Fruit fly (Drosophila melanogaster) whole organism, embryonic: ENCODE data around the gene Vps26.
A peak's percentile ranks its signal among the peaks of the same experiment; 100 is the strongest.

Experiments
- Awh ChIP-seq: fragments of 200-800 bp; sonication (Bioruptor generic); IDR thresholded peaks from 2 replicates; pipeline ENCODE4, ENCODE4 v1.3.6; 2022; ENCODE audit warnings: missing biosample characterization, missing genetic modification characterization
- CG10431 ChIP-seq: fragments of 200-800 bp; sonication (Bioruptor generic); optimal IDR thresholded peaks from 3 replicates; lab custom pipeline; 2018; ENCODE audit warnings: missing biosample characterization, mild to moderate bottlenecking, missing genetic modification characterization
- CG11398 ChIP-seq: fragments of 200-800 bp; sonication (Bioruptor generic); optimal IDR thresholded peaks from 2 replicates; lab custom pipeline; 2016; ENCODE audit warnings: missing biosample characterization, missing genetic modification characterization
- CG12744 ChIP-seq: fragments of 200-800 bp; sonication (Bioruptor generic); optimal IDR thresholded peaks from 2 replicates; lab custom pipeline; 2016; ENCODE audit warnings: missing biosample characterization, missing genetic modification characterization
- CG13123 ChIP-seq: fragments of 200-800 bp; sonication (Bioruptor generic); optimal IDR thresholded peaks from 2 replicates; lab custom pipeline; 2016; ENCODE audit warnings: missing biosample characterization, missing genetic modification characterization
- CG15601 ChIP-seq: fragments of 200-800 bp; sonication (Bioruptor generic); optimal IDR thresholded peaks from 3 replicates; lab custom pipeline; 2019; ENCODE audit warnings: missing biosample characterization, mild to moderate bottlenecking, missing genetic modification characterization, moderate library complexity
- CG1603 ChIP-seq: fragments of 200-800 bp; sonication (Bioruptor generic); optimal IDR thresholded peaks from 2 replicates; lab custom pipeline; 2019; ENCODE audit warnings: missing biosample characterization, mild to moderate bottlenecking, missing genetic modification characterization, moderate library complexity
- CG18764 ChIP-seq: fragments of 200-800 bp; sonication (Bioruptor generic); optimal IDR thresholded peaks from 3 replicates; lab custom pipeline; 2016; ENCODE audit warnings: missing biosample characterization, missing genetic modification characterization
- CG2116 ChIP-seq: fragments of 200-800 bp; sonication (Bioruptor generic); optimal IDR thresholded peaks from 3 replicates; lab custom pipeline; 2018; ENCODE audit warnings: missing biosample characterization, mild to moderate bottlenecking, missing genetic modification characterization
- CG2875 ChIP-seq: fragments of 200-800 bp; sonication (Bioruptor generic); optimal IDR thresholded peaks from 2 replicates; lab custom pipeline; 2017; ENCODE audit warnings: missing biosample characterization, mild to moderate bottlenecking, missing genetic modification characterization, missing genetic modification reagents
- CG2889 ChIP-seq: fragments of 200-800 bp; sonication (Bioruptor generic); IDR thresholded peaks from 3 replicates; pipeline ENCODE4 v1.3.6; 2022; ENCODE audit warnings: missing biosample characterization, missing genetic modification characterization
- CG4617 ChIP-seq: fragments of 200-800 bp; sonication (Bioruptor generic); optimal IDR thresholded peaks from 3 replicates; lab custom pipeline; 2016; ENCODE audit warnings: missing biosample characterization, missing genetic modification characterization, borderline replicate concordance
- CG5180 ChIP-seq: fragments of 200-800 bp; sonication (Bioruptor generic); optimal IDR thresholded peaks from 3 replicates; lab custom pipeline; 2017; ENCODE audit warnings: missing biosample characterization, missing genetic modification characterization, mild to moderate bottlenecking, moderate library complexity, missing genetic modification reagents
- CG8478 ChIP-seq: fragments of >200 bp; optimal IDR thresholded peaks from 2 replicates; lab custom pipeline; 2018
- Dad ChIP-seq: fragments of 200-800 bp; sonication (Bioruptor generic); optimal IDR thresholded peaks from 3 replicates; lab custom pipeline; 2016; ENCODE audit warnings: missing biosample characterization, missing genetic modification characterization
- Dip2 ChIP-seq: fragments of 200-800 bp; sonication (Bioruptor generic); IDR thresholded peaks from 2 replicates; pipeline ENCODE4 v1.3.6; 2022; ENCODE audit warnings: missing biosample characterization, missing genetic modification characterization
- E2f2 ChIP-seq: fragments of 200-800 bp; sonication (Bioruptor generic); IDR thresholded peaks from 2 replicates; pipeline ENCODE4 v1.3.6; 2022; ENCODE audit warnings: missing biosample characterization, missing genetic modification characterization
- Elba2 ChIP-seq: fragments of 200-800 bp; sonication (Bioruptor generic); optimal IDR thresholded peaks from 3 replicates; lab custom pipeline; 2016; ENCODE audit warnings: missing biosample characterization, missing genetic modification characterization
- Ets65A ChIP-seq: fragments of 200-800 bp; sonication (Bioruptor generic); peaks from one replicate; lab custom pipeline; 2016; ENCODE audit warnings: missing biosample characterization, missing genetic modification characterization
- HLH3B ChIP-seq: fragments of 200-800 bp; sonication (Bioruptor generic); IDR thresholded peaks from 2 replicates; pipeline ENCODE4 v1.3.6; 2022; ENCODE audit warnings: missing biosample characterization, missing genetic modification characterization
- Hr78 ChIP-seq, 2 experiments: fragments of 200-800 bp in 1 of 2; fragments of >200 bp in 1 of 2; sonication (Bioruptor generic) in 1 of 2; optimal IDR thresholded peaks; 2 replicates each; lab custom pipeline; 2017 to 2019; ENCODE audit warnings: missing biosample characterization in 2 of 2, missing genetic modification characterization in 2 of 2, mild to moderate bottlenecking in 1 of 2, moderate library complexity in 1 of 2
- Lhr ChIP-seq: fragments of 200-800 bp; sonication (Bioruptor generic); optimal IDR thresholded peaks from 3 replicates; lab custom pipeline; 2017; ENCODE audit warnings: mild to moderate bottlenecking, missing biosample characterization, missing genetic modification reagents, missing genetic modification characterization
- MESR4 ChIP-seq: fragments of 200-800 bp; sonication (Bioruptor generic); optimal IDR thresholded peaks from 2 replicates; lab custom pipeline; 2018; ENCODE audit warnings: missing biosample characterization, mild to moderate bottlenecking, missing genetic modification characterization, moderate library complexity
- NK7.1 ChIP-seq: fragments of 200-800 bp; sonication (Bioruptor generic); optimal IDR thresholded peaks from 3 replicates; lab custom pipeline; 2016; ENCODE audit warnings: missing biosample characterization, missing genetic modification characterization
- Nf-YC ChIP-seq: fragments of 200-800 bp; optimal IDR thresholded peaks from 3 replicates; lab custom pipeline; 2019; ENCODE audit warnings: missing biosample characterization, mild to moderate bottlenecking, missing genetic modification characterization, moderate library complexity
- Ptx1 ChIP-seq: fragments of 200-800 bp; sonication (Bioruptor generic); IDR thresholded peaks from 2 replicates; pipeline ENCODE4 v1.3.6; 2022; ENCODE audit warnings: missing biosample characterization, missing genetic modification characterization
- Scr ChIP-seq: fragments of 200-800 bp; sonication (Bioruptor generic); IDR thresholded peaks from 2 replicates; pipeline ENCODE4 v1.3.6; 2022; ENCODE audit warnings: missing biosample characterization, missing genetic modification characterization; ENCODE audit not compliant: partially characterized antibody
- Sin3A ChIP-seq: fragments of >200 bp; optimal IDR thresholded peaks from 2 replicates; lab custom pipeline; 2018
- Vsx1 ChIP-seq: fragments of 200-800 bp; sonication (Bioruptor generic); optimal IDR thresholded peaks from 2 replicates; lab custom pipeline; 2017; ENCODE audit warnings: missing biosample characterization, mild to moderate bottlenecking, missing genetic modification characterization, missing genetic modification reagents
- Xbp1 ChIP-seq: fragments of 200-800 bp; sonication (Bioruptor generic); optimal IDR thresholded peaks from 3 replicates; lab custom pipeline; 2016; ENCODE audit warnings: missing biosample characterization, mild to moderate bottlenecking, missing genetic modification characterization
- ash1 ChIP-seq: fragments of 200-800 bp; sonication (Bioruptor generic); optimal IDR thresholded peaks from 2 replicates; lab custom pipeline; 2018; ENCODE audit warnings: missing biosample characterization, mild to moderate bottlenecking, missing genetic modification characterization
- cg ChIP-seq: fragments of 200-800 bp; sonication (Bioruptor generic); optimal IDR thresholded peaks from 3 replicates; lab custom pipeline; 2019; ENCODE audit warnings: missing biosample characterization, mild to moderate bottlenecking, missing genetic modification characterization, moderate library complexity
- chif ChIP-seq, 2 experiments: fragments of 200-800 bp; sonication (Bioruptor generic); optimal IDR thresholded peaks; 3 replicates each; lab custom pipeline; 2016; ENCODE audit warnings: missing biosample characterization in 2 of 2, missing genetic modification characterization in 2 of 2
- cwo ChIP-seq: fragments of 200-800 bp; sonication (Bioruptor generic); optimal IDR thresholded peaks from 3 replicates; lab custom pipeline; 2017; ENCODE audit warnings: missing biosample characterization, missing genetic modification characterization, mild to moderate bottlenecking, moderate library complexity, missing genetic modification reagents
- dpn ChIP-seq, 2 experiments: fragments of 200-800 bp; sonication (Bioruptor generic); optimal IDR thresholded peaks; 3 replicates each; lab custom pipeline; 2016; ENCODE audit warnings: missing biosample characterization in 2 of 2, missing genetic modification characterization in 2 of 2
- exex ChIP-seq: fragments of 200-800 bp; sonication (Bioruptor generic); optimal IDR thresholded peaks from 4 replicates; lab custom pipeline; 2018; ENCODE audit warnings: missing biosample characterization, mild to moderate bottlenecking, missing genetic modification characterization, moderate library complexity
- fd64A ChIP-seq: fragments of 200-800 bp; sonication (Bioruptor generic); optimal IDR thresholded peaks from 3 replicates; lab custom pipeline; 2018; ENCODE audit warnings: missing biosample characterization, mild to moderate bottlenecking, missing genetic modification characterization
- fd96Cb ChIP-seq: fragments of 200-800 bp; sonication (Bioruptor generic); optimal IDR thresholded peaks from 2 replicates; lab custom pipeline; 2018; ENCODE audit warnings: missing biosample characterization, mild to moderate bottlenecking, missing genetic modification characterization, moderate library complexity
- fru ChIP-seq: fragments of >200 bp; optimal IDR thresholded peaks from 2 replicates; lab custom pipeline; 2017
- fu2 ChIP-seq: fragments of 200-800 bp; sonication (Bioruptor generic); optimal IDR thresholded peaks from 2 replicates; lab custom pipeline; 2016; ENCODE audit warnings: missing biosample characterization, missing genetic modification characterization
- gem ChIP-seq: fragments of 200-800 bp; sonication (Bioruptor generic); optimal IDR thresholded peaks from 2 replicates; lab custom pipeline; 2019; ENCODE audit warnings: missing biosample characterization, mild to moderate bottlenecking, missing genetic modification characterization, moderate library complexity
- grn ChIP-seq: fragments of 200-800 bp; sonication (Bioruptor generic); optimal IDR thresholded peaks from 3 replicates; lab custom pipeline; 2017; ENCODE audit warnings: missing biosample characterization, missing genetic modification characterization
- lilli ChIP-seq: fragments of 200-800 bp; sonication (Bioruptor generic); optimal IDR thresholded peaks from 3 replicates; lab custom pipeline; 2016; ENCODE audit warnings: missing biosample characterization, missing genetic modification characterization
- luna ChIP-seq: fragments of 200-800 bp; sonication (Bioruptor generic); optimal IDR thresholded peaks from 2 replicates; lab custom pipeline; 2016; ENCODE audit warnings: missing biosample characterization, missing genetic modification characterization
- pzg ChIP-seq: fragments of 200-800 bp; sonication (Bioruptor generic); optimal IDR thresholded peaks from 3 replicates; lab custom pipeline; 2018; ENCODE audit warnings: missing biosample characterization, mild to moderate bottlenecking, missing genetic modification characterization, moderate library complexity
- run ChIP-seq: fragments of 200-800 bp; sonication (Bioruptor generic); optimal IDR thresholded peaks from 3 replicates; lab custom pipeline; 2018; ENCODE audit warnings: missing biosample characterization, mild to moderate bottlenecking, missing genetic modification characterization
- salm ChIP-seq: fragments of 200-800 bp; sonication (Bioruptor generic); optimal IDR thresholded peaks from 2 replicates; lab custom pipeline; 2018; ENCODE audit warnings: missing biosample characterization, mild to moderate bottlenecking, missing genetic modification characterization
- sisA ChIP-seq: fragments of 200-800 bp; sonication (Bioruptor generic); IDR thresholded peaks from 2 replicates; pipeline ENCODE4 v1.3.6; 2022; ENCODE audit warnings: missing biosample characterization, missing genetic modification characterization
- slou ChIP-seq: fragments of 200-800 bp; sonication (Bioruptor generic); optimal IDR thresholded peaks from 3 replicates; lab custom pipeline; 2016; ENCODE audit warnings: missing biosample characterization, missing genetic modification characterization
- tin ChIP-seq: fragments of 200-800 bp; sonication (Bioruptor generic); optimal IDR thresholded peaks from 3 replicates; lab custom pipeline; 2016; ENCODE audit warnings: missing biosample characterization, missing genetic modification characterization
- tx ChIP-seq: fragments of 200-800 bp; sonication (Bioruptor generic); optimal IDR thresholded peaks from 2 replicates; lab custom pipeline; 2016; ENCODE audit warnings: missing biosample characterization, missing genetic modification characterization
- z ChIP-seq: fragments of 200-800 bp; sonication (Bioruptor generic); IDR thresholded peaks from 3 replicates; pipeline ENCODE4 v1.3.6; 2022; ENCODE audit warnings: missing biosample characterization, missing genetic modification characterization

Gene Vps26

dm6 chrX:1899445-1900085 lies 25.9 kb downstream of the Vps26 start (continued):
- TF ChIP-seq run (no peak), chif (GFP tag; optimal IDR thresholded peaks at IDR 0.05; lab: Kevin White, UChicago) (no peak), CG18764 (no peak), CG2875 (no peak), CG12744 (GFP tag; lab: Kevin White, UChicago) (no peak), Dad (GFP tag; lab: Kevin White, UChicago) (no peak), grn (peak; percentile 86), fru (lab: Kevin White, UChicago) (no peak), cg (GFP tag; lab: Kevin White, UChicago) (peak; percentile 88), CG13123 (GFP tag; lab: Kevin White, UChicago) (no peak), dpn (GFP tag; optimal IDR thresholded peaks at IDR 0.05; lab: Kevin White, UChicago) (no peak), lilli (GFP tag; lab: Kevin White, UChicago) (no peak), HLH3B (GFP tag; lab: Robert Waterston, UW) (no peak), MESR4 (peak; percentile 82), fu2 (no peak), Ptx1 (GFP tag; lab: Robert Waterston, UW) (peak; percentile 23; the same call in 1 of the 2 replicates), NK7.1 (GFP tag; lab: Kevin White, UChicago) (no peak), CG2116 (GFP tag; lab: Kevin White, UChicago) (peak; percentile 9), CG4617 (GFP tag; lab: Kevin White, UChicago) (peak; percentile 36), CG15601 (no peak), slou (GFP tag; lab: Kevin White, UChicago) (no peak), fd64A (GFP tag; lab: Kevin White, UChicago) (no peak), Sin3A (lab: Kevin White, UChicago) (no peak), fd96Cb (tag; lab: Kevin White, UChicago) (no peak), Nf-YC (no peak), Awh (no peak), Hr78 (GFP tag; optimal IDR thresholded peaks at IDR 0.05; lab: Kevin White, UChicago) (no peak), Elba2 (GFP tag; lab: Kevin White, UChicago) (no peak), Ets65A (GFP tag; lab: Kevin White, UChicago) (no peak), CG8478 (lab: Kevin White, UChicago) (peak; percentile 80), pzg (GFP tag; lab: Kevin White, UChicago) (peak; percentile 16), CG11398 (GFP tag; lab: Kevin White, UChicago) (no peak), z (no peak), CG1603 (tag; lab: Kevin White, UChicago) (no peak), sisA (GFP tag; lab: Robert Waterston, UW) (no peak), Lhr (GFP tag; lab: Kevin White, UChicago) (no peak), Scr (0 out of 2 replicates have a peak, but pooled peaks have one; percentile 21), exex (tag; lab: Kevin White, UChicago) (no peak), E2f2 (GFP tag; lab: Robert Waterston, UW) (no peak), ash1 (GFP tag; lab: Kevin White, UChicago) (no peak), luna (GFP tag; lab: Kevin White, UChicago) (no peak), tx (GFP tag; lab: Kevin White, UChicago) (no peak), CG10431 (GFP tag; lab: Kevin White, UChicago) (no peak), Vsx1 (GFP tag; lab: Kevin White, UChicago) (no peak), CG5180 (no peak), gem (tag; lab: Kevin White, UChicago) (no peak), salm (no peak), Dip2 (GFP tag; lab: Robert Waterston, UW) (no peak), CG2889 (GFP tag; lab: Robert Waterston, UW) (no peak), Xbp1 (GFP tag; lab: Kevin White, UChicago) (no peak), tin (no peak), cwo (GFP tag; lab: Kevin White, UChicago) (no peak)
